Fruit fly (Drosophila melanogaster): ENCODE results near the gene CG42458.

Gene CG42458

dm6 chr3L:7470202-7470601 is 46.6 kb downstream of the CG42458 start, which contains the start of gene CG8543:
Gene CG8543 (minus strand): TSS chr3L:7470302.
- TF ChIP-seq gl (tag; optimal IDR thresholded peaks at IDR 0.05) (no peak), CG13204 (GFP tag; optimal IDR thresholded peaks at IDR 0.05) (no peak), CG32121 (GFP tag; IDR thresholded peaks at IDR 0.05) (no peak), CG12605 (GFP tag; IDR thresholded peaks at IDR 0.05) (no peak), CG4496 (GFP tag; IDR thresholded peaks at IDR 0.05) (no peak), Snoo (tag; optimal IDR thresholded peaks at IDR 0.05) (no peak), Pif1B (GFP tag; optimal IDR thresholded peaks at IDR 0.05) (no peak), rn (GFP tag; IDR thresholded peaks at IDR 0.05) (no peak), CG17806 (tag; optimal IDR thresholded peaks at IDR 0.05) (no peak), CG10348 (GFP tag; IDR thresholded peaks at IDR 0.05) (no peak), Pif1A (GFP tag; optimal IDR thresholded peaks at IDR 0.05) (no peak), CG9948 (tag; optimal IDR thresholded peaks at IDR 0.05) (no peak), CG15710 (tag; optimal IDR thresholded peaks at IDR 0.05) (no peak)

dm6 chr3L:7471259-7471658 is 47.6 kb downstream of the CG42458 start, which contains the start of gene CG8541:
Gene CG8541 (plus strand): TSS chr3L:7471559.
- TF ChIP-seq Snoo (tag; optimal IDR thresholded peaks at IDR 0.05) (no peak), CG9948 (tag; optimal IDR thresholded peaks at IDR 0.05) (no peak), D1 (tag; optimal IDR thresholded peaks at IDR 0.05) (no peak), Ets98B (GFP tag; IDR thresholded peaks at IDR 0.05) (no peak), CG4496 (GFP tag; IDR thresholded peaks at IDR 0.05) (no peak), CG15710 (tag; optimal IDR thresholded peaks at IDR 0.05) (no peak), rn (GFP tag; IDR thresholded peaks at IDR 0.05) (no peak), CG8159 (tag; optimal IDR thresholded peaks at IDR 0.05) (no peak), CG14655 (GFP tag; optimal IDR thresholded peaks at IDR 0.05) (no peak), CG13204 (GFP tag; optimal IDR thresholded peaks at IDR 0.05) (no peak), CG12605 (GFP tag; IDR thresholded peaks at IDR 0.05) (no peak), EcR (GFP tag; optimal IDR thresholded peaks at IDR 0.05) (no peak), CG34367 (tag; optimal IDR thresholded peaks at IDR 0.05) (no peak), CG8301 (tag; optimal IDR thresholded peaks at IDR 0.05) (no peak), Pif1B (GFP tag; optimal IDR thresholded peaks at IDR 0.05) (no peak), CG32121 (GFP tag; IDR thresholded peaks at IDR 0.05) (no peak), CG17806 (tag; optimal IDR thresholded peaks at IDR 0.05) (no peak), fd96Ca (GFP tag; IDR thresholded peaks at IDR 0.05) (no peak)

dm6 chr3L:7475270-7475669 is 51.6 kb downstream of the CG42458 start, which contains the start of gene CG43292:
Gene CG43292 (plus strand): TSS chr3L:7475570.
- TF ChIP-seq Pif1A (GFP tag; optimal IDR thresholded peaks at IDR 0.05): no peak
- TF ChIP-seq CG32121 (GFP tag; IDR thresholded peaks at IDR 0.05): no peak
- no peak for TF ChIP-seq CG4496 (GFP tag; IDR thresholded peaks at IDR 0.05)
- TF ChIP-seq CG13204 (GFP tag; optimal IDR thresholded peaks at IDR 0.05): no peak

- TF ChIP-seq fd96Ca (GFP tag; IDR thresholded peaks at IDR 0.05) (no peak), rn (GFP tag; IDR thresholded peaks at IDR 0.05) (no peak), CG8301 (tag; optimal IDR thresholded peaks at IDR 0.05) (no peak), CG15710 (tag; optimal IDR thresholded peaks at IDR 0.05) (no peak), CG17806 (tag; optimal IDR thresholded peaks at IDR 0.05) (no peak), CG13204 (GFP tag; optimal IDR thresholded peaks at IDR 0.05) (no peak), Snoo (tag; optimal IDR thresholded peaks at IDR 0.05) (no peak), Pif1B (GFP tag; optimal IDR thresholded peaks at IDR 0.05) (no peak), CG10348 (GFP tag; IDR thresholded peaks at IDR 0.05) (no peak), CG34367 (tag; optimal IDR thresholded peaks at IDR 0.05) (no peak), D1 (tag; optimal IDR thresholded peaks at IDR 0.05) (no peak), gl (tag; optimal IDR thresholded peaks at IDR 0.05) (no peak), Pif1A (GFP tag; optimal IDR thresholded peaks at IDR 0.05) (no peak), CG12605 (GFP tag; IDR thresholded peaks at IDR 0.05) (no peak), CG8159 (tag; optimal IDR thresholded peaks at IDR 0.05) (no peak), CG9948 (tag; optimal IDR thresholded peaks at IDR 0.05) (no peak), CG4496 (GFP tag; IDR thresholded peaks at IDR 0.05) (no peak)
Measured at dm6 chr3L:7485667-7486066, 62.0 kb downstream of the CG42458 start, which contains the start of gene mthl6. Gene mthl6 (plus strand): TSS chr3L:7485967.

dm6 chr3L:7491564-7491963 is 67.9 kb downstream of the CG42458 start, which contains the start of gene Cyp316a1:
Gene Cyp316a1 (plus strand): TSS chr3L:7491864.
- TF ChIP-seq CG32121 (GFP tag; IDR thresholded peaks at IDR 0.05): no peak
- no peak for TF ChIP-seq Pif1A (GFP tag; optimal IDR thresholded peaks at IDR 0.05)
- no peak for TF ChIP-seq CG9948 (tag; optimal IDR thresholded peaks at IDR 0.05)
- no peak for TF ChIP-seq CG8159 (tag; optimal IDR thresholded peaks at IDR 0.05)
- TF ChIP-seq gl (tag; optimal IDR thresholded peaks at IDR 0.05): no peak
- TF ChIP-seq CG34367 (tag; optimal IDR thresholded peaks at IDR 0.05): no peak

- TF ChIP-seq Pif1A (GFP tag; optimal IDR thresholded peaks at IDR 0.05) (no peak), CG15710 (tag; optimal IDR thresholded peaks at IDR 0.05) (no peak), CG8301 (tag; optimal IDR thresholded peaks at IDR 0.05) (no peak), CG17806 (tag; optimal IDR thresholded peaks at IDR 0.05) (no peak), D1 (tag; optimal IDR thresholded peaks at IDR 0.05) (no peak), CG10348 (GFP tag; IDR thresholded peaks at IDR 0.05) (no peak), fd96Ca (GFP tag; IDR thresholded peaks at IDR 0.05) (no peak), Pif1B (GFP tag; optimal IDR thresholded peaks at IDR 0.05) (no peak), CG14655 (GFP tag; optimal IDR thresholded peaks at IDR 0.05) (no peak), rn (GFP tag; IDR thresholded peaks at IDR 0.05) (no peak), CG8159 (tag; optimal IDR thresholded peaks at IDR 0.05) (no peak)
Measured at dm6 chr3L:7496097-7496496, 72.5 kb downstream of the CG42458 start, which contains the start of gene Cyp4d8. Gene Cyp4d8 (minus strand): TSS chr3L:7496197.

Data from whole organism, pupa.